Worm (Caenorhabditis elegans) whole organism, L3 larva: ENCODE results near the gene Y49E10.16.
A peak's percentile ranks its signal among the peaks of the same experiment; 100 is the strongest.

Experiments
- R02D3.7 ChIP-seq: fragments of 150-350 bp; optimal IDR thresholded peaks from 2 replicates; lab custom pipeline; 2014; ENCODE audit warnings: missing biosample characterization, missing genetic modification characterization
- ZK546.5 ChIP-seq: sonication (generic microtip); optimal IDR thresholded peaks from 2 replicates; lab custom pipeline; 2017; ENCODE audit warnings: missing biosample characterization, missing genetic modification characterization
- ceh-16 ChIP-seq: sonication (generic microtip); optimal IDR thresholded peaks from 2 replicates; lab custom pipeline; 2017; ENCODE audit warnings: missing biosample characterization, missing genetic modification characterization
- ceh-28 ChIP-seq: fragments of 150-350 bp; optimal IDR thresholded peaks from 2 replicates; lab custom pipeline; 2014; ENCODE audit warnings: missing biosample characterization, missing genetic modification reagents, missing genetic modification characterization
- ceh-82 ChIP-seq: fragments of 150-350 bp; optimal IDR thresholded peaks from 2 replicates; lab custom pipeline; 2014; ENCODE audit warnings: missing biosample characterization, missing genetic modification characterization
- ceh-9 ChIP-seq: sonication (generic microtip); optimal IDR thresholded peaks from 2 replicates; lab custom pipeline; 2018; ENCODE audit warnings: missing biosample characterization, missing genetic modification characterization
- daf-12 ChIP-seq: fragments of 150-350 bp; optimal IDR thresholded peaks from 2 replicates; lab custom pipeline; 2014; ENCODE audit warnings: missing biosample characterization, missing genetic modification reagents, missing genetic modification characterization
- egl-27 ChIP-seq: sonication (generic microtip); optimal IDR thresholded peaks from 4 replicates; lab custom pipeline; 2017; ENCODE audit warnings: missing biosample characterization, missing genetic modification reagents, missing genetic modification characterization
- egl-5 ChIP-seq: fragments of 150-350 bp; optimal IDR thresholded peaks from 2 replicates; lab custom pipeline; 2017; ENCODE audit warnings: missing biosample characterization, missing genetic modification reagents, missing genetic modification characterization, inconsistent platforms
- elt-1 ChIP-seq: fragments of 150-350 bp; optimal IDR thresholded peaks from 2 replicates; lab custom pipeline; 2014; ENCODE audit warnings: missing biosample characterization, missing genetic modification characterization
- elt-3 ChIP-seq, 3 experiments: fragments of 150-350 bp in 1 of 3; sonication (generic microtip) in 2 of 3; optimal IDR thresholded peaks; 2 replicates in 2 of 3; 4 replicates in 1 of 3; lab custom pipeline; 2014 to 2017; ENCODE audit warnings: missing biosample characterization in 3 of 3, missing genetic modification characterization in 3 of 3
- eor-1 ChIP-seq, 2 experiments: fragments of 150-350 bp; optimal IDR thresholded peaks; 2 replicates each; lab custom pipeline; 2014 to 2018; ENCODE audit warnings: missing biosample characterization in 2 of 2, missing genetic modification characterization in 2 of 2
- fkh-10 ChIP-seq: sonication (generic microtip); optimal IDR thresholded peaks from 2 replicates; lab custom pipeline; 2017; ENCODE audit warnings: missing biosample characterization, missing genetic modification reagents, missing genetic modification characterization
- fkh-2 ChIP-seq: fragments of 150-350 bp; optimal IDR thresholded peaks from 2 replicates; lab custom pipeline; 2014; ENCODE audit warnings: missing biosample characterization, missing genetic modification reagents, missing genetic modification characterization
- hmg-11 ChIP-seq: sonication (generic microtip); optimal IDR thresholded peaks from 2 replicates; lab custom pipeline; 2016; ENCODE audit warnings: missing genetic modification characterization, missing compliant biosample characterization
- lin-15B ChIP-seq: fragments of 150-350 bp; optimal IDR thresholded peaks from 2 replicates; lab custom pipeline; 2014; ENCODE audit warnings: missing biosample characterization, missing genetic modification characterization
- lin-39 ChIP-seq: fragments of 150-350 bp; optimal IDR thresholded peaks from 2 replicates; lab custom pipeline; 2018; ENCODE audit warnings: missing biosample characterization, missing genetic modification reagents, missing genetic modification characterization
- lsy-12 ChIP-seq: sonication (generic microtip); optimal IDR thresholded peaks from 2 replicates; lab custom pipeline; 2016; ENCODE audit warnings: mild to moderate bottlenecking, missing genetic modification characterization, missing compliant biosample characterization
- mdl-1 ChIP-seq: fragments of 150-350 bp; optimal IDR thresholded peaks from 2 replicates; lab custom pipeline; 2014; ENCODE audit warnings: missing biosample characterization, missing genetic modification characterization
- mml-1 ChIP-seq: fragments of 150-350 bp; sonication (generic microtip); optimal IDR thresholded peaks from 3 replicates; lab custom pipeline; 2014; ENCODE audit warnings: missing biosample characterization, missing genetic modification characterization
- nfya-1 ChIP-seq: sonication (generic microtip); optimal IDR thresholded peaks from 2 replicates; lab custom pipeline; 2017; ENCODE audit warnings: missing genetic modification characterization, mild to moderate bottlenecking, missing compliant biosample characterization, antibody characterized with exemption, moderate library complexity; ENCODE audit not compliant: insufficient read depth
- nhr-11 ChIP-seq: fragments of 150-350 bp; optimal IDR thresholded peaks from 2 replicates; lab custom pipeline; 2014; ENCODE audit warnings: missing biosample characterization, missing genetic modification characterization
- nhr-12 ChIP-seq: fragments of 150-350 bp; optimal IDR thresholded peaks from 2 replicates; lab custom pipeline; 2014; ENCODE audit warnings: missing biosample characterization, missing genetic modification characterization
- nhr-23 ChIP-seq: fragments of 150-350 bp; optimal IDR thresholded peaks from 2 replicates; lab custom pipeline; 2014; ENCODE audit warnings: missing biosample characterization, missing genetic modification reagents, missing genetic modification characterization
- nhr-237 ChIP-seq: fragments of 150-350 bp; optimal IDR thresholded peaks from 2 replicates; lab custom pipeline; 2014; ENCODE audit warnings: missing biosample characterization, missing genetic modification characterization
- nhr-25 ChIP-seq: sonication (generic microtip); optimal IDR thresholded peaks from 2 replicates; lab custom pipeline; 2017; ENCODE audit warnings: missing biosample characterization, missing genetic modification characterization
- nhr-28 ChIP-seq: fragments of 150-350 bp; optimal IDR thresholded peaks from 2 replicates; lab custom pipeline; 2014; ENCODE audit warnings: missing biosample characterization, missing genetic modification characterization
- nhr-67 ChIP-seq: fragments of 150-350 bp; optimal IDR thresholded peaks from 2 replicates; lab custom pipeline; 2014; ENCODE audit warnings: missing biosample characterization, missing genetic modification characterization
- nhr-76 ChIP-seq: fragments of 150-350 bp; sonication (generic microtip); optimal IDR thresholded peaks from 5 replicates; lab custom pipeline; 2014; ENCODE audit warnings: missing biosample characterization, missing genetic modification characterization
- nhr-77 ChIP-seq: fragments of 150-350 bp; optimal IDR thresholded peaks from 2 replicates; lab custom pipeline; 2014; ENCODE audit warnings: missing biosample characterization, missing genetic modification characterization
- pha-4 ChIP-seq: fragments of 150-350 bp; optimal IDR thresholded peaks from 2 replicates; lab custom pipeline; 2014; ENCODE audit warnings: missing biosample characterization, missing genetic modification reagents, missing genetic modification characterization
- skn-1 ChIP-seq: fragments of 150-350 bp; optimal IDR thresholded peaks from 2 replicates; lab custom pipeline; 2014; ENCODE audit warnings: missing biosample characterization, missing genetic modification characterization
- snpc-4 ChIP-seq: fragments of 150-350 bp; optimal IDR thresholded peaks from 2 replicates; lab custom pipeline; 2014; ENCODE audit warnings: missing biosample characterization, missing genetic modification characterization
- tbx-2 ChIP-seq: sonication (generic microtip); optimal IDR thresholded peaks from 2 replicates; lab custom pipeline; 2016; ENCODE audit warnings: mild to moderate bottlenecking, missing genetic modification characterization, missing compliant biosample characterization
- unc-39 ChIP-seq: sonication (generic microtip); optimal IDR thresholded peaks from 4 replicates; lab custom pipeline; 2017; ENCODE audit warnings: missing biosample characterization, missing genetic modification characterization
- unc-62 ChIP-seq: fragments of 150-350 bp; sonication (generic microtip); optimal IDR thresholded peaks from 4 replicates; lab custom pipeline; 2014; ENCODE audit warnings: missing biosample characterization, missing genetic modification reagents, missing genetic modification characterization
- zag-1 ChIP-seq: fragments of 150-350 bp; optimal IDR thresholded peaks from 2 replicates; lab custom pipeline; 2014; ENCODE audit warnings: missing biosample characterization, missing genetic modification characterization
- ztf-11 ChIP-seq: fragments of 150-350 bp; optimal IDR thresholded peaks from 2 replicates; lab custom pipeline; 2014; ENCODE audit warnings: missing biosample characterization, missing genetic modification characterization
- ztf-4 ChIP-seq: fragments of 150-350 bp; optimal IDR thresholded peaks from 2 replicates; lab custom pipeline; 2014; ENCODE audit warnings: missing biosample characterization, missing genetic modification characterization

The Y49E10.16 gene

DNA sequence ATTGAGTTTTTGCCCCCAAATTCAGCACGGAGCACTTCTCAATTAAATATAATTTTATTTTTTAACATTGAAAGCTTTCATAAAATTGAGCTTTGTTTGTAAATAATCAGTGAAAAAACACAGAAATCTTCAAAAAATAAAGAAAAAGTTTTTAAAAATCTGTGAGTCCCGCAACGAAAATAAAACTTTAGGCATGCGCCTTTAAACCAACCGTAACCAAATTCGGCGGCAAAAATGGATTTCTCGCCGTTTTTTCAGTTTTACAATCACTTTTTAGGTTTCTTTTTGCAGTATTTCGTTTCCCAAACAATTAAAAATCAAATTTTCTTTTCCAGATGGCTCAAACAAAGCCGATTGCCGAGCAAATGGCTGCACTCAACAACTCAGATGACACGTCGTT, 3.8 kb upstream of the Y49E10.16 start, which contains the start of gene pie-1:
pie-1 (plus strand) TSS at position 336 of the 400 bp plus-strand sequence.
- TF ChIP-seq snpc-4 (tag; lab: Kevin White, UChicago): no peak
- TF ChIP-seq lin-39 (tag; lab: Kevin White, UChicago): no peak
- TF ChIP-seq mdl-1: no peak
- TF ChIP-seq fkh-2: no peak
- no peak for TF ChIP-seq ZK546.5 (tag; lab: Kevin White, UChicago)
- TF ChIP-seq nhr-28 (tag; lab: Kevin White, UChicago): no peak
- no peak for TF ChIP-seq nfya-1 (tag; lab: Kevin White, UChicago)
- TF ChIP-seq nhr-77: no peak
- TF ChIP-seq tbx-2 (tag; lab: Kevin White, UChicago): no peak
- TF ChIP-seq ceh-16 (tag; lab: Kevin White, UChicago): no peak
- no peak for TF ChIP-seq nhr-237 (tag; lab: Kevin White, UChicago)
- no peak for TF ChIP-seq mml-1 (tag; lab: Kevin White, UChicago)
- TF ChIP-seq skn-1 (tag; lab: Kevin White, UChicago): no peak

DNA sequence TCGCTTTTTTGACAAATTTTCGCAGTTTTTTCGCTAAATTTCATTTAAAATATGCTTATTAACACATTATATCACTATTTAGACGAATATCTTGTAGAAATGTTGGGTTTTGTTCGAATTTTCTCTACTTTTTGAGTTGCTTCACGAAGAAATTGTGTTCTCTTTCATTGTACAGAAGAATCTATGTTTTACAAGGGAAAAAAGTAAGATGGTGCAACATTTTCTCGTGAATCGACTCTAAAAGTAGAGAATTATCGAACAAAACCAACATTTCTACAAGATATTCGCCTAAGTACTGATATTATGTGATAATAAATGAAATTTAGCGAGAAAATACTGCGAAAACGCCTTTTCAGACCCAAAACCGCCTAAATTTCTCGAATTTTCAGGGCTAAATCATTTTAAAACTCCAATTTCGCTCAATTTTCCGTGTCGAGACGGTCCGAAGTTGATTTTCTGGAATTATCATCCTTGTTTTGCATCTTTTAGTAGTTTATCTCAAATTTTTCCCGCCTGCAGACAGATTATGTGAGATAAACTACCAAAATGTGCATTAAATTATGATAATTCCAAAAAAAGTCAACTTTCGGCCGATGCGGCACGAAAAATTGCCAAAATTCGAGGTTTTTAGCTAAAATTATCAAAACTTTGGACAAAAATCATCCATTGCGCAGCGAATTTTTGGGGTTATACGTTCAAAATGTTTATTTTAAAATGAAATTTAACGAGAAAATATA, 2.6 kb upstream of the Y49E10.16 start:
- TF ChIP-seq tbx-2 (tag; lab: Kevin White, UChicago): no peak
- no peak for TF ChIP-seq elt-3 (tag; optimal IDR thresholded peaks at IDR 0.05; lab: Kevin White, UChicago)
- TF ChIP-seq fkh-10 (GFP tag; lab: Kevin White, UChicago): no peak
- peak; percentile 79 for TF ChIP-seq elt-1 (tag; lab: Kevin White, UChicago)
- no peak for TF ChIP-seq fkh-2

DNA sequence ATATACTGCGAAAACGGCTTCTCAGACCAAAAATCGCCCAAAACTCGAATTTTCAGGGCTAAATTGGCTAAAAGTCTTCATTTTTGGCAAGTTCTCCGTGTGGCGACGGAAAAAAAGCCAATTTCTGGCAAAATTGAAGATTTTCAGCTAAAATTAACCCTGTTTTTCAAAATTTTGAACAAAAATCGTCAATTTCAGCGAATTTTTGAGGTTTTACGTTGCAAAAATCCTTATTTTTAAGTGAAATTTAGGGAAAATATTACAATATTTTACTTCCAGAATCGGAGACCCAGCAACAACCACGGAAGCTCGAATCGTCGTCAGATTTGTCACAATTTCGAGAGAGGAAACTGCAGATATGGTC, 2.1 kb upstream of the Y49E10.16 start:
- no peak for TF ChIP-seq pha-4
- no peak for TF ChIP-seq mdl-1
- no peak for TF ChIP-seq nhr-28 (tag; lab: Kevin White, UChicago)
- no peak for TF ChIP-seq ztf-11 (tag; lab: Kevin White, UChicago)
- no peak for TF ChIP-seq hmg-11 (tag; lab: Kevin White, UChicago)
- no peak for TF ChIP-seq ztf-4 (tag; lab: Kevin White, UChicago)
- TF ChIP-seq ceh-82 (tag; lab: Kevin White, UChicago): no peak
- TF ChIP-seq skn-1 (tag; lab: Kevin White, UChicago): no peak
- no peak for TF ChIP-seq unc-39 (tag; lab: Kevin White, UChicago)

DNA sequence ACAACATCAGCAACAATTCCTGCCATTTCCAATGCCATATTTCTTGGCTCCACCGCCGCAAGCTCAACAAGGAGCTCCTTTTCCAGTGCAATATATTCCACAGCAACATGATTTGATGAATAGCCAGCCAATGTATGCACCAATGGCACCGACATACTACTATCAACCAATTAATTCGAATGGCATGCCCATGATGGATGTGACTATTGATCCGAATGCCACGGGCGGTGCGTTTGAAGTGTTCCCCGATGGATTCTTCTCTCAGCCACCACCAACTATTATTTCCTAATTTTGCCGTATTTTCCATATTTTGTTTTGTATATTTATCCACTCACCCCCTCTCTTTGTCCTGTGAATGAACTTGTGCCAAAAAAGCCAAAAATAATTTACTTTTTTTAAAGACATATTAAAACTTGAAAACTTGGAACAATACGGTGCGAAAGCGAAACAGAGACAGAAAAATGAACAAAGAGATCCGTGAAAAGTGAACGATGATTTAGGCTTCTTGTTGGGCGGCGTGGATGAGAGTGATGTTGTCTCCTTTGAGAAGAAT, 1.4 kb upstream of the Y49E10.16 start:
- TF ChIP-seq unc-62 (GFP tag; lab: Kevin White, UChicago) (no peak), lsy-12 (no peak), mml-1 (tag; lab: Kevin White, UChicago) (no peak), daf-12 (tag; lab: Kevin White, UChicago) (no peak), nhr-11 (no peak), lin-15B (tag; lab: Kevin White, UChicago) (no peak), ceh-28 (tag; lab: Kevin White, UChicago) (no peak), egl-27 (no peak), skn-1 (tag; lab: Kevin White, UChicago) (no peak), hmg-11 (tag; lab: Kevin White, UChicago) (no peak), nfya-1 (tag; lab: Kevin White, UChicago) (no peak), pha-4 (no peak), elt-3 (tag; optimal IDR thresholded peaks at IDR 0.05; lab: Kevin White, UChicago) (no peak), snpc-4 (tag; lab: Kevin White, UChicago) (no peak), tbx-2 (tag; lab: Kevin White, UChicago) (no peak), ceh-9 (no peak), lin-39 (tag; lab: Kevin White, UChicago) (no peak)

DNA sequence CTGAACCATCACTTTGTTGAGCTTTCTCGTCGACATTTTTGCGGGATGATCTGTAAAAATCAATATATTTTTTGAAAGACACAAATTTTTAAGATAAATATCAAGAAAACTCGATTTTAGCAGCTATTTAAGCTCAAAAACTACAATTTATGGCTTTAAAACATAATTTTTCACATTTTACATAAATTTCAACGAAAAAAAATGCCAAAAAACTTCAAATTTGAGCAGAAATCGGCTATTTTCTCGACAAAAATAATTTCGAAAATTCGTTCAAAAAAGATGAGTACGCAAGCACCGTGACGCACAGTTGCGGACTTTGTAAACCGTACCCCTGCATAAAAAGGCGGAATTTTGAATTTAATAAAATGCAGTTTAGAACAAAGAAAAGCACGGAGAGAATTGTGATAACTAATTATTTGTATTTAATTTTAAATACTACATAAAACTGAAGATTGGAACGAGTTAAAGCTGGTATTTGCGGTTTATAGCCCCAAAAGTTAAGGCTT, 677 bp upstream of the Y49E10.16 start, which contains the start of gene snr-6:
snr-6 (minus strand) TSS at position 51 of the 506 bp plus-strand sequence.
- TF ChIP-seq zag-1 (tag; lab: Kevin White, UChicago) (no peak), nhr-76 (tag; lab: Kevin White, UChicago) (no peak), fkh-2 (no peak), ceh-16 (tag; lab: Kevin White, UChicago) (no peak), snpc-4 (tag; lab: Kevin White, UChicago) (peak; percentile 30), R02D3.7 (tag; lab: Kevin White, UChicago) (peak; percentile 35), nfya-1 (tag; lab: Kevin White, UChicago) (peak; percentile 96), ceh-28 (tag; lab: Kevin White, UChicago) (peak; percentile 48), eor-1 (tag; optimal IDR thresholded peaks at IDR 0.05; lab: Kevin White, UChicago) (no peak), unc-39 (tag; lab: Kevin White, UChicago) (no peak), ZK546.5 (tag; lab: Kevin White, UChicago) (no peak), tbx-2 (tag; lab: Kevin White, UChicago) (no peak), nhr-23 (peak; percentile 69), nhr-67 (tag; lab: Kevin White, UChicago) (no peak), pha-4 (peak; percentile 83), nhr-12 (no peak), lin-15B (tag; lab: Kevin White, UChicago) (peak; percentile 86), lin-39 (tag; lab: Kevin White, UChicago) (peak; percentile 47), egl-5 (tag; lab: Kevin White, UChicago) (peak; percentile 32), fkh-10 (GFP tag; lab: Kevin White, UChicago) (no peak), hmg-11 (tag; lab: Kevin White, UChicago) (peak; percentile 40), nhr-25 (peak; percentile 29), lsy-12 (no peak), skn-1 (tag; lab: Kevin White, UChicago) (peak; percentile 63)
